Worm (Caenorhabditis elegans) whole organism, L2 larva: ENCODE measurements around the gene R10E9.3.

Source experiments
- ama-1 ChIP-seq: fragments of 150-350 bp; optimal IDR thresholded peaks from 2 replicates; lab custom pipeline; 2018; ENCODE audit warnings: inconsistent platforms
- mdl-1 ChIP-seq, 2 experiments: fragments of 150-350 bp in 1 of 2; sonication (generic microtip) in 1 of 2; optimal IDR thresholded peaks; 2 replicates each; lab custom pipeline; 2017; ENCODE audit warnings: missing biosample characterization in 2 of 2, missing genetic modification characterization in 2 of 2

DNA sequence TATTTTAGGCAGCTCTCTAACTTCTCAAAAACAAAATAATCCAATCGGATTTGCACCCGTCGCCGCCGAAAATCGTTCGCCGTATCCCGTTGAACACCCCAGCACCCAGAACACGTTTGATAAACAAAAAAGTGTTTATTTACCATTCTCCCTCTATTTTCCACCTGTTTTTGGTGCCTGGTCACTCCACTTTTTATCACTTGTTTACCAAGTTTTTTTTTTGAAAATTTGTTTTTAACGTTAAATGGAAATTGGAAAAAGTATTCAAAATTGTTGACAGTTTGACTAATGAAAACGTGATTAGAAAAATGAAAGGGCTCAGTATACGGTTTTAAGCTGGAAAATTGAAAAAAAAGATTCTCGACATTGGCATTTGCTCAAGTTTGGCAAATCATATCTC is 15.0 kb downstream of the R10E9.3 start:
- TF ChIP-seq ama-1 (no peak), mdl-1 (tag; optimal IDR thresholded peaks at IDR 0.05; lab: Kevin White, UChicago) (no peak)
